Fruit fly (Drosophila melanogaster): Measurements from ENCODE around the gene CG15478.

The CG15478 gene

dm6 chrX:7703001-7703864, 14.5 kb downstream of the CG15478 start (continued):
- TF ChIP-seq CG2678 (tag; optimal IDR thresholded peaks at IDR 0.05) (peak; percentile 91), p53 (GFP tag; optimal IDR thresholded peaks at IDR 0.05) (peak; percentile 84), Lim3 (GFP tag; IDR thresholded peaks at IDR 0.05) (peak; percentile 25; the same call in 1 of the 2 replicates), CG9817 (tag; optimal IDR thresholded peaks at IDR 0.05) (peak; percentile 63), crol (GFP tag; IDR thresholded peaks at IDR 0.05) (peak; percentile 93), CG12155 (GFP tag; optimal IDR thresholded peaks at IDR 0.05) (peak; percentile 31), CG13894 (tag; optimal IDR thresholded peaks at IDR 0.05) (peak; percentile 86), CG15269 (tag; optimal IDR thresholded peaks at IDR 0.05) (peak; percentile 78), CG12769 (tag; optimal IDR thresholded peaks at IDR 0.05) (peak; percentile 89), twi (tag; optimal IDR thresholded peaks at IDR 0.05) (peak; percentile 6), CG13775 (GFP tag; optimal IDR thresholded peaks at IDR 0.05) (peak; percentile 31), luna (GFP tag; optimal IDR thresholded peaks at IDR 0.05) (peak; percentile 87), CG12659 (GFP tag; optimal IDR thresholded peaks at IDR 0.05) (peak; percentile 63), Dad (GFP tag; optimal IDR thresholded peaks at IDR 0.05) (peak; percentile 88), HmgZ (tag; optimal IDR thresholded peaks at IDR 0.05) (peak; percentile 88), Side (GFP tag; optimal IDR thresholded peaks at IDR 0.05) (peak; percentile 93), pzg (GFP tag; optimal IDR thresholded peaks at IDR 0.05) (peak; percentile 4), NFAT (GFP tag; IDR thresholded peaks at IDR 0.05) (peak; percentile 57), CG34422 (GFP tag; IDR thresholded peaks at IDR 0.05) (peak; percentile 59), ro (GFP tag; IDR thresholded peaks at IDR 0.05) (peak; percentile 31; the same call in 1 of the 2 replicates), CG17802 (tag; optimal IDR thresholded peaks at IDR 0.05) (peak; percentile 9), CG4424 (GFP tag; optimal IDR thresholded peaks at IDR 0.05) (peak; percentile 23), CG15514 (GFP tag; optimal IDR thresholded peaks at IDR 0.05) (peak; percentile 41), CG10274 (GFP tag; optimal IDR thresholded peaks at IDR 0.05) (peak; percentile 38), chif (GFP tag; optimal IDR thresholded peaks at IDR 0.05) (peak in 1 of 2 experiments; percentile 23), CG31441 (GFP tag; IDR thresholded peaks at IDR 0.05) (peak; percentile 37; the same call in 1 of the 2 replicates), ranshi (GFP tag; IDR thresholded peaks at IDR 0.05) (peak; percentile 75; the same call in 1 of the 2 replicates), pb (GFP tag; optimal IDR thresholded peaks at IDR 0.05) (peak; percentile 87), B-H1 (GFP tag; IDR thresholded peaks at IDR 0.05) (peak; percentile 48), Chrac-16 (GFP tag; optimal IDR thresholded peaks at IDR 0.05) (peak; percentile 18), slp2 (GFP tag; optimal IDR thresholded peaks at IDR 0.05) (peak; percentile 94), CG34376 (GFP tag; optimal IDR thresholded peaks at IDR 0.05) (peak; percentile 84), tio (GFP tag; optimal IDR thresholded peaks at IDR 0.05) (peak; percentile 13), dm (GFP tag; optimal IDR thresholded peaks at IDR 0.05) (peak; percentile 47), chm (GFP tag; IDR thresholded peaks at IDR 0.05) (peak; percentile 67), Eip74EF (GFP tag; optimal IDR thresholded peaks at IDR 0.05) (peak in 1 of 2 experiments; percentile 47), gem (tag; optimal IDR thresholded peaks at IDR 0.05) (peak; percentile 47), schlank (tag; optimal IDR thresholded peaks at IDR 0.05) (peak; percentile 71), stc (GFP tag; IDR thresholded peaks at IDR 0.05) (peak; percentile 60), peb (GFP tag; IDR thresholded peaks at IDR 0.05) (peak; percentile 9; the same call in 1 of the 2 replicates), CG17361 (GFP tag; IDR thresholded peaks at IDR 0.05) (peak; percentile 43; the same call in 1 of the 3 replicates), CG33213 (GFP tag; optimal IDR thresholded peaks at IDR 0.05) (peak; percentile 42), unpg (GFP tag; optimal IDR thresholded peaks at IDR 0.05) (peak; percentile 58), bsh (GFP tag; optimal IDR thresholded peaks at IDR 0.05) (peak; percentile 22 to 46), grn (GFP tag; optimal IDR thresholded peaks at IDR 0.05) (peak; percentile 64), CG1647 (GFP tag; optimal IDR thresholded peaks at IDR 0.05) (peak; percentile 46), Hr78 (GFP tag; optimal IDR thresholded peaks at IDR 0.05) (peak in 1 of 2 experiments; percentile 55), Sry-δ (GFP tag; optimal IDR thresholded peaks at IDR 0.05) (peak; percentile 3)

Data from whole organism, embryonic.